Fruit fly (Drosophila melanogaster) whole organism, pupa: Measurements from ENCODE around the gene PolD3.

Source experiments
- CG10348 ChIP-seq: fragments of 200-800 bp; sonication (Bioruptor generic); IDR thresholded peaks from 2 replicates; pipeline ENCODE4 v1.3.6; 2022; ENCODE audit warnings: missing biosample characterization, missing genetic modification characterization
- CG34367 ChIP-seq: fragments of 200-800 bp; sonication (Bioruptor generic); optimal IDR thresholded peaks from 2 replicates; lab custom pipeline; 2018; ENCODE audit warnings: missing biosample characterization, mild to moderate bottlenecking, missing genetic modification characterization
- CG8159 ChIP-seq: fragments of 200-800 bp; sonication (Bioruptor generic); optimal IDR thresholded peaks from 3 replicates; lab custom pipeline; 2018; ENCODE audit warnings: missing biosample characterization, mild to moderate bottlenecking, missing genetic modification characterization, moderate library complexity
- CG9948 ChIP-seq: fragments of 200-800 bp; sonication (Bioruptor generic); optimal IDR thresholded peaks from 2 replicates; lab custom pipeline; 2018; ENCODE audit warnings: missing biosample characterization, mild to moderate bottlenecking, missing genetic modification characterization, moderate library complexity
- rn ChIP-seq: fragments of 200-800 bp; sonication (Bioruptor generic); IDR thresholded peaks from 2 replicates; pipeline ENCODE4 v1.3.6; 2022; ENCODE audit warnings: missing biosample characterization, missing genetic modification characterization

dm6 chr2L:15304359-15304758 lies 48.3 kb upstream of the PolD3 start:
- TF ChIP-seq CG34367 (tag; lab: Kevin White, UChicago) (peak; percentile 25), rn (GFP tag; lab: Robert Waterston, UW) (no peak), CG10348 (no peak), CG9948 (tag; lab: Kevin White, UChicago) (peak; percentile 66), CG8159 (peak; percentile 71)
